Fruit fly (Drosophila melanogaster): ENCODE results near the gene Ptpa.

Ptpa gene

DNA sequence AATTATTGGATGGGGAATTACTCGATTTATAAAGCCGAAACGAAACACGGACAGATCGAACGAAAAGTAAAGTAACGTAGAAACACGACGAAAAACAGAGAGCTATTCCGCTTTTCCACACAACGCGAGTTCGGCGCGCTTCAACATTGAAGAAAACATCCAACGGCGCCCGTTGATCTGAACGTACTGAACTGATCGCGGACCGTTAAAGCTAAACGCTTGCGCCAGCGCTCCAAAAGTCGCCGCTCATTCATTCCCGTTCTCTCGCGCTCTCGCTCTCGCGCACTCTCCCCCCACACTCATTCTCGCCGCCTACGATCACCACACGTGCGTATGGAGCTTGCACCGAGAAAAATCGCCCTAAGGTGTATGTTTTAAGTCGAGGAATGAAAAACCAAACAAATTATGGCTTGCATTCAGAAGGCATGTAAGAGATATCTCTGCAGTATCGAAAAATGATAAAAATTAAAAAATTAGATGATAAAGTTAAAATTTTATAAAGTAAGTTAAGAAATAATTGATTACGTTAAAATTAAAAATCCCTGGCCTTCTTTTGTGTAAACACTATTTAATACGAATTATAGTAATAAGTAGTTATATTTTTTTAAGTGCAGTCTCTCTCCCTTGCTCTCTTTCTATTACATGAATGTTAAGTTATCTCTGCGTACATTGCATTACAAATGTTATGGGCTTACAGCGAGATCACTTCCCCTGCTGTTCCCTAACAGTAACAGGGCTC, 22.0 kb upstream of the Ptpa start, which contains the start of gene E23 (continued):
- TF ChIP-seq CG13894 (tag; optimal IDR thresholded peaks at IDR 0.05) (peak; percentile 91), Hr39 (optimal IDR thresholded peaks at IDR 0.05) (no peak), Lim3 (GFP tag; IDR thresholded peaks at IDR 0.05) (peak; percentile 95), CG1024 (GFP tag; IDR thresholded peaks at IDR 0.05) (peak; percentile 93), ato (GFP tag; IDR thresholded peaks at IDR 0.05; ENCODE audit: partially characterized antibody) (peak; percentile 61; the same call in 1 of the 2 replicates), oc (tag; optimal IDR thresholded peaks at IDR 0.05) (peak; percentile 99), CG6254 (GFP tag; optimal IDR thresholded peaks at IDR 0.05) (peak; percentile 97), CG12071 (GFP tag; optimal IDR thresholded peaks at IDR 0.05) (peak; percentile 94), Aef1 (GFP tag; IDR thresholded peaks at IDR 0.05) (peak; percentile 98), ken (GFP tag; IDR thresholded peaks at IDR 0.05) (peak; percentile 97), stc (GFP tag; IDR thresholded peaks at IDR 0.05) (peak; percentile 98), schlank (tag; optimal IDR thresholded peaks at IDR 0.05) (peak; percentile 92), CG4854 (GFP tag; optimal IDR thresholded peaks at IDR 0.05) (peak; percentile 96), CG10565 (GFP tag; optimal IDR thresholded peaks at IDR 0.05) (peak; percentile 89), wor (GFP tag; IDR thresholded peaks at IDR 0.05) (peak; percentile 98), CG2678 (tag; optimal IDR thresholded peaks at IDR 0.05) (peak; percentile 99), Atf-2 (GFP tag; optimal IDR thresholded peaks at IDR 0.05) (peak; percentile 95), klu (GFP tag; IDR thresholded peaks at IDR 0.05) (peak; percentile 98), gro (GFP tag; optimal IDR thresholded peaks at IDR 0.05) (peak; percentile 90), tna (GFP tag; IDR thresholded peaks at IDR 0.05; ENCODE audit: partially characterized antibody) (peak; percentile 60; the same call in 1 of the 2 replicates), phol (tag; optimal IDR thresholded peaks at IDR 0.05) (peak; percentile 99), CG6272 (GFP tag; IDR thresholded peaks at IDR 0.05) (peak; percentile 97), CG16815 (GFP tag; optimal IDR thresholded peaks at IDR 0.05) (peak; percentile 98), Fer3 (tag; optimal IDR thresholded peaks at IDR 0.05) (peak; percentile 97), dmrt11E (tag; optimal IDR thresholded peaks at IDR 0.05) (peak; percentile 99), CG8290 (GFP tag; optimal IDR thresholded peaks at IDR 0.05) (peak; percentile 97), CG8290 (tag; optimal IDR thresholded peaks at IDR 0.05) (peak; percentile 93 to 94), Dad (GFP tag; optimal IDR thresholded peaks at IDR 0.05) (peak; percentile 96), eyg (GFP tag; optimal IDR thresholded peaks at IDR 0.05) (peak; percentile 86), CG9215 (GFP tag; IDR thresholded peaks at IDR 0.05) (peak; percentile 95), CG1647 (GFP tag; optimal IDR thresholded peaks at IDR 0.05) (peak; percentile 94), CHES-1-like (GFP tag; optimal IDR thresholded peaks at IDR 0.05) (peak; percentile 95), lab (GFP tag; optimal IDR thresholded peaks at IDR 0.05) (peak; percentile 98), bsh (GFP tag; optimal IDR thresholded peaks at IDR 0.05) (peak; percentile 97 to 99), Ptx1 (GFP tag; IDR thresholded peaks at IDR 0.05) (peak; percentile 99), Dek (tag; optimal IDR thresholded peaks at IDR 0.05) (peak; percentile 99), CG8359 (GFP tag; optimal IDR thresholded peaks at IDR 0.05; ENCODE audit: borderline replicate concordance) (peak; percentile 93), CG12769 (tag; optimal IDR thresholded peaks at IDR 0.05) (peak; percentile 89), MBD-R2 (GFP tag; IDR thresholded peaks at IDR 0.05) (peak; percentile 92), sens (GFP tag) (peak; percentile 99), Scr (GFP tag; IDR thresholded peaks at IDR 0.05; ENCODE audit: partially characterized antibody) (no peak), CG2875 (GFP tag; optimal IDR thresholded peaks at IDR 0.05) (peak; percentile 99), CG14441 (GFP tag; IDR thresholded peaks at IDR 0.05) (peak; percentile 97), abd-A (tag; optimal IDR thresholded peaks at IDR 0.05) (peak; percentile 87), chif (GFP tag; optimal IDR thresholded peaks at IDR 0.05) (peak; percentile 96 to 97), CG32532 (GFP tag; IDR thresholded peaks at IDR 0.05) (peak; percentile 98), CG3163 (GFP tag; optimal IDR thresholded peaks at IDR 0.05) (peak; percentile 82), Ravus (GFP tag; IDR thresholded peaks at IDR 0.05) (peak; percentile 93), Abd-B (GFP tag; optimal IDR thresholded peaks at IDR 0.05) (peak; percentile 98), CG31388 (GFP tag; optimal IDR thresholded peaks at IDR 0.05) (peak; percentile 92)
